Fruit fly (Drosophila melanogaster) whole organism, pupa: ENCODE results near the gene CycH.

ENCODE experiments used
- CG10348 ChIP-seq: fragments of 200-800 bp; sonication (Bioruptor generic); IDR thresholded peaks from 2 replicates; pipeline ENCODE4 v1.3.6; 2022; ENCODE audit warnings: missing biosample characterization, missing genetic modification characterization
- CG12605 ChIP-seq: fragments of 200-800 bp; sonication (Bioruptor generic); IDR thresholded peaks from 2 replicates; pipeline ENCODE4 v1.3.6; 2022; ENCODE audit warnings: missing biosample characterization, missing genetic modification characterization
- CG13204 ChIP-seq: fragments of 200-800 bp; sonication (Bioruptor generic); optimal IDR thresholded peaks from 2 replicates; lab custom pipeline; 2018; ENCODE audit warnings: missing biosample characterization, mild to moderate bottlenecking, missing genetic modification characterization, moderate library complexity
- CG15710 ChIP-seq: fragments of 200-800 bp; sonication (Bioruptor generic); optimal IDR thresholded peaks from 2 replicates; lab custom pipeline; 2018; ENCODE audit warnings: missing biosample characterization, mild to moderate bottlenecking, missing genetic modification characterization, moderate library complexity
- CG17806 ChIP-seq: fragments of 200-800 bp; sonication (Bioruptor generic); optimal IDR thresholded peaks from 2 replicates; lab custom pipeline; 2018; ENCODE audit warnings: missing biosample characterization, mild to moderate bottlenecking, missing genetic modification characterization, moderate library complexity
- CG32121 ChIP-seq: fragments of 200-800 bp; sonication (Bioruptor generic); IDR thresholded peaks from 2 replicates; pipeline ENCODE4 v1.3.6; 2022; ENCODE audit warnings: missing biosample characterization, missing genetic modification characterization
- CG8159 ChIP-seq: fragments of 200-800 bp; sonication (Bioruptor generic); optimal IDR thresholded peaks from 3 replicates; lab custom pipeline; 2018; ENCODE audit warnings: missing biosample characterization, mild to moderate bottlenecking, missing genetic modification characterization, moderate library complexity
- CG8301 ChIP-seq: fragments of 200-800 bp; sonication (Bioruptor generic); optimal IDR thresholded peaks from 2 replicates; lab custom pipeline; 2018; ENCODE audit warnings: missing biosample characterization, mild to moderate bottlenecking, missing genetic modification characterization
- D1 ChIP-seq: fragments of 200-800 bp; sonication (Bioruptor generic); optimal IDR thresholded peaks from 2 replicates; lab custom pipeline; 2018; ENCODE audit warnings: missing biosample characterization, mild to moderate bottlenecking, missing genetic modification characterization, moderate library complexity
- EcR ChIP-seq: fragments of 200-800 bp; sonication (Bioruptor generic); optimal IDR thresholded peaks from 3 replicates; lab custom pipeline; 2019; ENCODE audit warnings: missing biosample characterization, missing genetic modification characterization, mild to moderate bottlenecking, moderate library complexity, missing genetic modification reagents
- Snoo ChIP-seq: fragments of 200-800 bp; sonication (Bioruptor generic); optimal IDR thresholded peaks from 3 replicates; lab custom pipeline; 2017; ENCODE audit warnings: missing biosample characterization, mild to moderate bottlenecking, missing genetic modification characterization, inconsistent platforms
- gl ChIP-seq: fragments of 200-800 bp; sonication (Bioruptor generic); optimal IDR thresholded peaks from 2 replicates; lab custom pipeline; 2018; ENCODE audit warnings: missing biosample characterization, mild to moderate bottlenecking, missing genetic modification characterization
- rn ChIP-seq: fragments of 200-800 bp; sonication (Bioruptor generic); IDR thresholded peaks from 2 replicates; pipeline ENCODE4 v1.3.6; 2022; ENCODE audit warnings: missing biosample characterization, missing genetic modification characterization

dm6 chr3L:21871804-21872203 lies 50.0 kb downstream of the CycH start:
- TF ChIP-seq rn (GFP tag; lab: Robert Waterston, UW) (no peak), CG17806 (tag; lab: Kevin White, UChicago) (no peak), EcR (GFP tag; lab: Kevin White, UChicago) (no peak), CG10348 (GFP tag; lab: Robert Waterston, UW) (no peak), Snoo (no peak), CG32121 (no peak), CG13204 (no peak), D1 (no peak), CG8301 (no peak), CG8159 (no peak), CG15710 (tag; lab: Kevin White, UChicago) (no peak), CG12605 (GFP tag; lab: Robert Waterston, UW) (no peak), gl (tag; lab: Kevin White, UChicago) (no peak)
